Fruit fly (Drosophila melanogaster): ENCODE data around the gene Vav.

Gene Vav

DNA sequence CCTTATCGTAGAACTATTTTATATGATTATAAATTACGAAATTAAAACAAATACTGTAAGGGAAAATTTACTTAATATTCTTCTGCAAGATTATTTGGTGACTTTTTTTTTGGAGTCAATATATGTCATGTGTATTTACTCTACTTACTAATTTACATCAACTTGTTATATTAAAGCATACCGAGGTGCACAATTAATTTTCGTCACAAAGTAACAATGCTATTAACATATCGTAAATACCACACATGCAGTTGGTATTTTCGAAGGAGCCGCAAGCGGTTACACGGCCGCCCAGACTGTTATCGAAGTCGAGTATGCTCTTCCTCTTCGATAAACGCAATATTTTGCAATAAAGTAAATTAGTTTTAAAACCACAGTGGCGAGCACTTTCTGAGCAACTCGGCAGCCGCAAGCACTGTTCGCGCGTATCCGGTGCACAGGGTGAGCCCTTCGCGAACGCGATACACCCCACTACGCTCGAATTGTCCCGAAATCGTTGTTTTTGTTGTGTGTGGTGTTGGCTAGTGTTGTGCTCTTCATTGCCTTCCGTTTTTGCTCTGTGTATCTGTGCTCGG lies at the start of gene Vav:
Vav (plus strand) TSS at position 293 of the 575 bp plus-strand sequence.
- TF ChIP-seq bab1 (GFP tag; optimal IDR thresholded peaks at IDR 0.05) (peak; percentile 52), tj (GFP tag; optimal IDR thresholded peaks at IDR 0.05) (peak; percentile 15), Crg-1 (GFP tag; optimal IDR thresholded peaks at IDR 0.05) (no peak), CG7101 (tag; optimal IDR thresholded peaks at IDR 0.05) (no peak), CG14711 (tag; optimal IDR thresholded peaks at IDR 0.05) (no peak), CG5204 (GFP tag; optimal IDR thresholded peaks at IDR 0.05) (no peak), kay (GFP tag; ENCODE audit: borderline replicate concordance) (no peak), Hr96 (GFP tag; optimal IDR thresholded peaks at IDR 0.05) (no peak), pad (GFP tag; optimal IDR thresholded peaks at IDR 0.05) (no peak)

- TF ChIP-seq CG12768 (GFP tag; optimal IDR thresholded peaks at IDR 0.05) (no peak), CG7045 (GFP tag; optimal IDR thresholded peaks at IDR 0.05) (no peak), toe (GFP tag; optimal IDR thresholded peaks at IDR 0.05) (no peak), CG11617 (GFP tag; optimal IDR thresholded peaks at IDR 0.05) (no peak), Mnt (GFP tag; optimal IDR thresholded peaks at IDR 0.05) (no peak), ovo (GFP tag; optimal IDR thresholded peaks at IDR 0.05) (no peak), CG7101 (tag; optimal IDR thresholded peaks at IDR 0.05) (no peak), tj (GFP tag; optimal IDR thresholded peaks at IDR 0.05) (no peak), pad (GFP tag; optimal IDR thresholded peaks at IDR 0.05) (no peak), CG33017 (tag; optimal IDR thresholded peaks at IDR 0.05) (no peak), cnc (optimal IDR thresholded peaks at IDR 0.05) (no peak), kay (GFP tag; ENCODE audit: borderline replicate concordance) (no peak), Crg-1 (GFP tag; optimal IDR thresholded peaks at IDR 0.05) (no peak)
Observed at dm6 chrX:19211982-19212381, 49.6 kb upstream of the Vav start, which contains the start of gene CG14195. Gene CG14195 (minus strand): TSS chrX:19212082.

DNA sequence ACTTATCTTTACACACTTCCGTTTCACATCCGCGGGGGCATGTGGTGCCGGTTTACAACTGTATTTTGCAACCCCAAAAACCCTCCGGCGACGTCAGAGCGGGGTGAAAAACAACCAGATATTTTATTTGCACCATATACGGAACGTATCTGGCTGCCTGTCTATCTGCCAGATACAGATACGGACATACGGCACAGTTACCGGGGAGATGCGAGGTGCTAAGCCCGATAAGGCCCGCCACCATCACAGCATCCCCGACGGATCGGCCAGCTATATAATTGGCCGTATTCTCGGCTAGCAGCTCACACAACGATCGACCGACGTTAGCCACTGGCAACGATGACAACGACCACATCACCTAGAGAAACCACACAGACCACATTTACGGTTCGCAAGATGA lies 48.7 kb upstream of the Vav start, which contains the start of gene Mur18B:
Mur18B (plus strand) TSS at position 301 of the 400 bp plus-strand sequence.
- TF ChIP-seq CG5204 (GFP tag; optimal IDR thresholded peaks at IDR 0.05) (no peak), kay (GFP tag; ENCODE audit: borderline replicate concordance) (no peak), CG12768 (GFP tag; optimal IDR thresholded peaks at IDR 0.05) (no peak), cic (GFP tag; optimal IDR thresholded peaks at IDR 0.05) (no peak), Crg-1 (GFP tag; optimal IDR thresholded peaks at IDR 0.05) (no peak), CG14711 (tag; optimal IDR thresholded peaks at IDR 0.05) (no peak)

DNA sequence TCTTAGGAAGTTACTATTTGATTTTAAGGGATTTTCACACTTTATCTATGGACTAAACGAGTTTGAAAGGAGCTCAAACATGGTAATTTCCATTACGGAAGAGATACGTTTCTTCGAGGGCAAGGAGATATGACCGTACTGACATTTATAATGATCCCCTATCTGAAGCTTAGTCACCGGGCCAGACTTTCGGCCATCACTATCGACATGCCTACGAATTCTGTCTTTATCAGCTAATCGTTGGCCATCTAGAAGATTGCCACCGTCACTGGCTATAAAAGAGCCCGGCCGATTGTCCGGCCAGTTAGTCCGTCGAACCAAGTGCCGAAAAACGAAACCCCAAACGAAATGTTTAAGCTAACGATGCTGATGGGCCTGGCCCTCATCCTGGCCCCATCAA lies 46.4 kb upstream of the Vav start, which contains the start of gene Muc18B:
Muc18B (plus strand) TSS at position 301 of the 400 bp plus-strand sequence.
- no peak for TF ChIP-seq CG7101 (tag; optimal IDR thresholded peaks at IDR 0.05)
- no peak for TF ChIP-seq kay (GFP tag; ENCODE audit: borderline replicate concordance)
- no peak for TF ChIP-seq Clk (GFP tag; optimal IDR thresholded peaks at IDR 0.05)
- no peak for TF ChIP-seq CG5204 (GFP tag; optimal IDR thresholded peaks at IDR 0.05)
- no peak for TF ChIP-seq Crg-1 (GFP tag; optimal IDR thresholded peaks at IDR 0.05)
- no peak for TF ChIP-seq CG1620 (GFP tag; optimal IDR thresholded peaks at IDR 0.05)
- TF ChIP-seq CG14711 (tag; optimal IDR thresholded peaks at IDR 0.05) = no peak
- TF ChIP-seq bab1 (GFP tag; optimal IDR thresholded peaks at IDR 0.05) = no peak

DNA sequence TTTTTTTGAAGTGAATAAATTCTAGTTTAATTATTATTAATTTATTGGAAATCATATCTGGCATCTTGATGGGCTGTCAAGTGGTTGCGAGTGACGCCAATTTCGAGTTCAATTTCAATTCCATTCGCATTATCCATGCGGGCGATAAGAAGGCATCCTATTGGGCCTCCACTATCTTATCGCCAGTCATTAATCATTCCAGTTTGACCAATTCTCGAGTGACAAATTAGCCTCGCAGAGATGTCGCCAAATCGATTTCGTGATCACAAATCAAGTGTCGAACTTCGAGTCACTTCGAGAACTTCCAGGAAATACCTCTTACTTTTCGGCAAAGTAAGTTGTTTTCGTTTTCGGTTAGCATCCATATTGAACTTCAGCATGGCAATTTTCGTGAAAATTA lies 44.9 kb upstream of the Vav start:
- no peak for TF ChIP-seq tj (GFP tag; optimal IDR thresholded peaks at IDR 0.05)
- TF ChIP-seq CG1620 (GFP tag; optimal IDR thresholded peaks at IDR 0.05) = no peak
- TF ChIP-seq CG7045 (GFP tag; optimal IDR thresholded peaks at IDR 0.05) = no peak
- TF ChIP-seq Clk (GFP tag; optimal IDR thresholded peaks at IDR 0.05) = no peak
- no peak for TF ChIP-seq pad (GFP tag; optimal IDR thresholded peaks at IDR 0.05)
- no peak for TF ChIP-seq cnc (optimal IDR thresholded peaks at IDR 0.05)
- no peak for TF ChIP-seq cic (GFP tag; optimal IDR thresholded peaks at IDR 0.05)
- TF ChIP-seq Hr96 (GFP tag; optimal IDR thresholded peaks at IDR 0.05) = no peak
- no peak for TF ChIP-seq CG5204 (GFP tag; optimal IDR thresholded peaks at IDR 0.05)
- no peak for TF ChIP-seq bab1 (GFP tag; optimal IDR thresholded peaks at IDR 0.05)
- no peak for TF ChIP-seq ovo (GFP tag; optimal IDR thresholded peaks at IDR 0.05)
- no peak for TF ChIP-seq Crg-1 (GFP tag; optimal IDR thresholded peaks at IDR 0.05)
- no peak for TF ChIP-seq CG7101 (tag; optimal IDR thresholded peaks at IDR 0.05)
- no peak for TF ChIP-seq CG33017 (tag; optimal IDR thresholded peaks at IDR 0.05)
- no peak for TF ChIP-seq toe (GFP tag; optimal IDR thresholded peaks at IDR 0.05)
- TF ChIP-seq CG14711 (tag; optimal IDR thresholded peaks at IDR 0.05) = no peak
- TF ChIP-seq Mnt (GFP tag; optimal IDR thresholded peaks at IDR 0.05) = no peak

dm6 chrX:19220415-19220814 lies 41.2 kb upstream of the Vav start, which contains the start of gene CG7884:
Gene CG7884 (plus strand): TSS chrX:19220622.
- no peak for TF ChIP-seq CG11617 (GFP tag; optimal IDR thresholded peaks at IDR 0.05)
- no peak for TF ChIP-seq CG7101 (tag; optimal IDR thresholded peaks at IDR 0.05)
- no peak for TF ChIP-seq Mnt (GFP tag; optimal IDR thresholded peaks at IDR 0.05)
- no peak for TF ChIP-seq Clk (GFP tag; optimal IDR thresholded peaks at IDR 0.05)
- TF ChIP-seq CG33017 (tag; optimal IDR thresholded peaks at IDR 0.05) = no peak
- no peak for TF ChIP-seq ovo (GFP tag; optimal IDR thresholded peaks at IDR 0.05)
- no peak for TF ChIP-seq tj (GFP tag; optimal IDR thresholded peaks at IDR 0.05)
- no peak for TF ChIP-seq bab1 (GFP tag; optimal IDR thresholded peaks at IDR 0.05)
- no peak for TF ChIP-seq CG12768 (GFP tag; optimal IDR thresholded peaks at IDR 0.05)
- TF ChIP-seq CG7045 (GFP tag; optimal IDR thresholded peaks at IDR 0.05) = no peak
- no peak for TF ChIP-seq cic (GFP tag; optimal IDR thresholded peaks at IDR 0.05)
- TF ChIP-seq CG14711 (tag; optimal IDR thresholded peaks at IDR 0.05) = no peak
- no peak for TF ChIP-seq toe (GFP tag; optimal IDR thresholded peaks at IDR 0.05)
- no peak for TF ChIP-seq CG5204 (GFP tag; optimal IDR thresholded peaks at IDR 0.05)
- TF ChIP-seq CG1620 (GFP tag; optimal IDR thresholded peaks at IDR 0.05) = no peak
- TF ChIP-seq cnc (optimal IDR thresholded peaks at IDR 0.05) = no peak
- TF ChIP-seq Hr96 (GFP tag; optimal IDR thresholded peaks at IDR 0.05) = no peak
- no peak for TF ChIP-seq pad (GFP tag; optimal IDR thresholded peaks at IDR 0.05)
- no peak for TF ChIP-seq kay (GFP tag; ENCODE audit: borderline replicate concordance)
- TF ChIP-seq Crg-1 (GFP tag; optimal IDR thresholded peaks at IDR 0.05) = no peak

Measured in whole organism, adult.